Worm (Caenorhabditis elegans) whole organism, L3 larva: Measurements from ENCODE around the gene C08F11.17.

Experiments
- R02D3.7 ChIP-seq: fragments of 150-350 bp; optimal IDR thresholded peaks from 2 replicates; lab custom pipeline; 2014; ENCODE audit warnings: missing biosample characterization, missing genetic modification characterization
- ZK546.5 ChIP-seq: sonication (generic microtip); optimal IDR thresholded peaks from 2 replicates; lab custom pipeline; 2017; ENCODE audit warnings: missing biosample characterization, missing genetic modification characterization
- ama-1 ChIP-seq: fragments of 150-350 bp; optimal IDR thresholded peaks from 2 replicates; lab custom pipeline; 2018
- ceh-28 ChIP-seq: fragments of 150-350 bp; optimal IDR thresholded peaks from 2 replicates; lab custom pipeline; 2014; ENCODE audit warnings: missing biosample characterization, missing genetic modification reagents, missing genetic modification characterization
- ceh-82 ChIP-seq: fragments of 150-350 bp; optimal IDR thresholded peaks from 2 replicates; lab custom pipeline; 2014; ENCODE audit warnings: missing biosample characterization, missing genetic modification characterization
- daf-12 ChIP-seq: fragments of 150-350 bp; optimal IDR thresholded peaks from 2 replicates; lab custom pipeline; 2014; ENCODE audit warnings: missing biosample characterization, missing genetic modification reagents, missing genetic modification characterization
- egl-27 ChIP-seq: sonication (generic microtip); optimal IDR thresholded peaks from 4 replicates; lab custom pipeline; 2017; ENCODE audit warnings: missing biosample characterization, missing genetic modification reagents, missing genetic modification characterization
- elt-1 ChIP-seq: fragments of 150-350 bp; optimal IDR thresholded peaks from 2 replicates; lab custom pipeline; 2014; ENCODE audit warnings: missing biosample characterization, missing genetic modification characterization
- elt-3 ChIP-seq, 3 experiments: fragments of 150-350 bp in 1 of 3; sonication (generic microtip) in 2 of 3; optimal IDR thresholded peaks; 2 replicates in 2 of 3; 4 replicates in 1 of 3; lab custom pipeline; 2014 to 2017; ENCODE audit warnings: missing biosample characterization in 3 of 3, missing genetic modification characterization in 3 of 3
- eor-1 ChIP-seq, 2 experiments: fragments of 150-350 bp; optimal IDR thresholded peaks; 2 replicates each; lab custom pipeline; 2014 to 2018; ENCODE audit warnings: missing biosample characterization in 2 of 2, missing genetic modification characterization in 2 of 2
- fkh-2 ChIP-seq: fragments of 150-350 bp; optimal IDR thresholded peaks from 2 replicates; lab custom pipeline; 2014; ENCODE audit warnings: missing biosample characterization, missing genetic modification reagents, missing genetic modification characterization
- fos-1 ChIP-seq: fragments of 150-350 bp; optimal IDR thresholded peaks from 2 replicates; lab custom pipeline; 2014; ENCODE audit warnings: missing biosample characterization, missing genetic modification characterization
- hmg-11 ChIP-seq: sonication (generic microtip); optimal IDR thresholded peaks from 2 replicates; lab custom pipeline; 2016; ENCODE audit warnings: missing genetic modification characterization, missing compliant biosample characterization
- jun-1 ChIP-seq: fragments of 150-350 bp; optimal IDR thresholded peaks from 2 replicates; lab custom pipeline; 2014; ENCODE audit warnings: missing biosample characterization, missing genetic modification reagents, missing genetic modification characterization
- lin-15B ChIP-seq: fragments of 150-350 bp; optimal IDR thresholded peaks from 2 replicates; lab custom pipeline; 2014; ENCODE audit warnings: missing biosample characterization, missing genetic modification characterization
- lin-39 ChIP-seq: fragments of 150-350 bp; optimal IDR thresholded peaks from 2 replicates; lab custom pipeline; 2018; ENCODE audit warnings: missing biosample characterization, missing genetic modification reagents, missing genetic modification characterization
- lsy-12 ChIP-seq: sonication (generic microtip); optimal IDR thresholded peaks from 2 replicates; lab custom pipeline; 2016; ENCODE audit warnings: mild to moderate bottlenecking, missing genetic modification characterization, missing compliant biosample characterization
- mdl-1 ChIP-seq: fragments of 150-350 bp; optimal IDR thresholded peaks from 2 replicates; lab custom pipeline; 2014; ENCODE audit warnings: missing biosample characterization, missing genetic modification characterization
- mml-1 ChIP-seq: fragments of 150-350 bp; sonication (generic microtip); optimal IDR thresholded peaks from 3 replicates; lab custom pipeline; 2014; ENCODE audit warnings: missing biosample characterization, missing genetic modification characterization
- nfya-1 ChIP-seq: sonication (generic microtip); optimal IDR thresholded peaks from 2 replicates; lab custom pipeline; 2017; ENCODE audit warnings: missing genetic modification characterization, mild to moderate bottlenecking, missing compliant biosample characterization, antibody characterized with exemption, moderate library complexity; ENCODE audit not compliant: insufficient read depth
- nhr-12 ChIP-seq: fragments of 150-350 bp; optimal IDR thresholded peaks from 2 replicates; lab custom pipeline; 2014; ENCODE audit warnings: missing biosample characterization, missing genetic modification characterization
- nhr-23 ChIP-seq: fragments of 150-350 bp; optimal IDR thresholded peaks from 2 replicates; lab custom pipeline; 2014; ENCODE audit warnings: missing biosample characterization, missing genetic modification reagents, missing genetic modification characterization
- nhr-237 ChIP-seq: fragments of 150-350 bp; optimal IDR thresholded peaks from 2 replicates; lab custom pipeline; 2014; ENCODE audit warnings: missing biosample characterization, missing genetic modification characterization
- nhr-25 ChIP-seq: sonication (generic microtip); optimal IDR thresholded peaks from 2 replicates; lab custom pipeline; 2017; ENCODE audit warnings: missing biosample characterization, missing genetic modification characterization
- nhr-28 ChIP-seq: fragments of 150-350 bp; optimal IDR thresholded peaks from 2 replicates; lab custom pipeline; 2014; ENCODE audit warnings: missing biosample characterization, missing genetic modification characterization
- nhr-43 ChIP-seq: sonication (generic microtip); optimal IDR thresholded peaks from 2 replicates; lab custom pipeline; 2016; ENCODE audit warnings: mild to moderate bottlenecking, missing genetic modification characterization, missing compliant biosample characterization; ENCODE audit not compliant: poor library complexity, severe bottlenecking
- nhr-67 ChIP-seq: fragments of 150-350 bp; optimal IDR thresholded peaks from 2 replicates; lab custom pipeline; 2014; ENCODE audit warnings: missing biosample characterization, missing genetic modification characterization
- nhr-76 ChIP-seq: fragments of 150-350 bp; sonication (generic microtip); optimal IDR thresholded peaks from 5 replicates; lab custom pipeline; 2014; ENCODE audit warnings: missing biosample characterization, missing genetic modification characterization
- nhr-77 ChIP-seq: fragments of 150-350 bp; optimal IDR thresholded peaks from 2 replicates; lab custom pipeline; 2014; ENCODE audit warnings: missing biosample characterization, missing genetic modification characterization
- pha-4 ChIP-seq: fragments of 150-350 bp; optimal IDR thresholded peaks from 2 replicates; lab custom pipeline; 2014; ENCODE audit warnings: missing biosample characterization, missing genetic modification reagents, missing genetic modification characterization
- pqm-1 ChIP-seq: fragments of 150-350 bp; optimal IDR thresholded peaks from 2 replicates; lab custom pipeline; 2017; ENCODE audit warnings: missing biosample characterization, missing genetic modification characterization, inconsistent platforms
- sea-2 ChIP-seq: fragments of 150-350 bp; sonication (generic microtip); optimal IDR thresholded peaks from 4 replicates; lab custom pipeline; 2014; ENCODE audit warnings: missing biosample characterization, missing genetic modification reagents, missing genetic modification characterization
- skn-1 ChIP-seq: fragments of 150-350 bp; optimal IDR thresholded peaks from 2 replicates; lab custom pipeline; 2014; ENCODE audit warnings: missing biosample characterization, missing genetic modification characterization
- snpc-4 ChIP-seq: fragments of 150-350 bp; optimal IDR thresholded peaks from 2 replicates; lab custom pipeline; 2014; ENCODE audit warnings: missing biosample characterization, missing genetic modification characterization
- tbx-2 ChIP-seq: sonication (generic microtip); optimal IDR thresholded peaks from 2 replicates; lab custom pipeline; 2016; ENCODE audit warnings: mild to moderate bottlenecking, missing genetic modification characterization, missing compliant biosample characterization
- unc-62 ChIP-seq: fragments of 150-350 bp; sonication (generic microtip); optimal IDR thresholded peaks from 4 replicates; lab custom pipeline; 2014; ENCODE audit warnings: missing biosample characterization, missing genetic modification reagents, missing genetic modification characterization

C08F11.17 gene

ce11 chrIV:13686965-13687425 lies 36.9 kb upstream of the C08F11.17 start, which contains the start of gene nyn-1:
nyn-1 (minus strand) TSS chrIV:13687015.
- TF ChIP-seq R02D3.7 (tag; lab: Kevin White, UChicago), result peak; percentile 32
- no peak for TF ChIP-seq skn-1
- TF ChIP-seq, all 47 proteins: peak for 1

ce11 chrIV:13684827-13685226 lies 34.7 kb upstream of the C08F11.17 start:
- TF ChIP-seq ZK546.5 (no peak), elt-1 (no peak), jun-1 (tag; lab: Kevin White, UChicago) (no peak), daf-12 (tag; lab: Kevin White, UChicago) (no peak), nfya-1 (no peak), R02D3.7 (tag; lab: Kevin White, UChicago) (no peak), nhr-28 (no peak), lin-15B (tag; lab: Kevin White, UChicago) (no peak), fkh-2 (tag; lab: Kevin White, UChicago) (no peak), sea-2 (GFP tag; lab: Kevin White, UChicago) (no peak), hmg-11 (tag; lab: Kevin White, UChicago) (no peak)

DNA sequence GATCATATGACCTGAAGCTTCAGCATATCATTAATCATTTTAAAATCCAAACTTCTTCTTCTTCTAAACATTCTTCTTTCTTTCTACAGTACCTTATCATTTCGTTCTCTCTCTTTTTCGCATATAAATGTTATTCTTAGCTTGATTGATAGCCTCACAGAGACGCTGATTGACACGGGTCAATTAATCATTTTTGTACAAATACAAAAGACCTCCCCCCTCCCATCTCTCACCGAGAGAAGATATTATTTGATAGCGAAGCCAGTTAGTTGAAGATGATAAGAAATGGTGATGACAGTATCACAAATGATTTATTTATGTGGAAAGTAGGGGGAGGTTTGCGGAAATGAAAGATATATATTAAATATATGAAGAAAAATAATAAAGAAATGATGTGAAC lies 32.6 kb upstream of the C08F11.17 start:
- TF ChIP-seq sea-2 (GFP tag; lab: Kevin White, UChicago), result no peak
- TF ChIP-seq unc-62, result peak; percentile 94
- TF ChIP-seq nfya-1, result peak; percentile 40
- no peak for TF ChIP-seq ama-1 (lab: Kevin White, UChicago)
- no peak for TF ChIP-seq nhr-12 (tag; lab: Kevin White, UChicago)
- TF ChIP-seq snpc-4 (tag; lab: Kevin White, UChicago), result no peak
- TF ChIP-seq fkh-2 (tag; lab: Kevin White, UChicago), result no peak
- peak; percentile 93 for TF ChIP-seq nhr-23 (tag; lab: Kevin White, UChicago)
- TF ChIP-seq elt-3 (tag; optimal IDR thresholded peaks at IDR 0.05; lab: Kevin White, UChicago), result peak; percentile 38 to 95 (median 85)
- TF ChIP-seq hmg-11 (tag; lab: Kevin White, UChicago), result no peak
- no peak for TF ChIP-seq eor-1 (tag; optimal IDR thresholded peaks at IDR 0.05; lab: Kevin White, UChicago)
- TF ChIP-seq daf-12 (tag; lab: Kevin White, UChicago), result no peak
- TF ChIP-seq nhr-43 (tag; lab: Kevin White, UChicago), result peak; percentile 86
- peak; percentile 13 for TF ChIP-seq ceh-28 (tag; lab: Kevin White, UChicago)
- no peak for TF ChIP-seq nhr-237 (tag; lab: Kevin White, UChicago)
- no peak for TF ChIP-seq pha-4 (tag; lab: Kevin White, UChicago)
- TF ChIP-seq lin-39 (tag; lab: Kevin White, UChicago), result peak; percentile 19
- TF ChIP-seq nhr-25 (tag; lab: Kevin White, UChicago), result peak; percentile 79
- no peak for TF ChIP-seq tbx-2 (tag; lab: Kevin White, UChicago)
- TF ChIP-seq nhr-28, result no peak
- no peak for TF ChIP-seq lsy-12 (tag; lab: Kevin White, UChicago)
- no peak for TF ChIP-seq nhr-76 (tag; lab: Kevin White, UChicago)
- no peak for TF ChIP-seq nhr-67

DNA sequence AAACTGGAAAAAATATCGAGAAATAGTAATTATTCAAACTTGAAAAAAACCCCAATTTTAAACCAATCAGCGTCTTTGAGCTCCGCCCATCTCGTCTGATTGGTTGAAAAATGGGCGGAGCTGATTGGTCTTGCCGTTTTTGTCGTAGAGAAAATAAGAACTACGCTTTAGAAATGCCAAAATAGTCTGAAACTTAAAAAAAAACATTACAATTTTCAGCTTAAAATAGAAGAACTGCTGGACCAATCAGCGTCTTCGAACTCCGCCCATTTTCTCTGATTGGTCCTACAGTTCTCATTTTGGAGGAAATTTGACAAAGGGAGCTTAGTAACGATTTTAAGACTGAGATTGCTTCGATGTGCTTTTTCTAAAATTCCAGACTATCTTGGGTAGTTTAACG lies 29.4 kb upstream of the C08F11.17 start:
- TF ChIP-seq nfya-1 (peak; percentile 93), nhr-23 (tag; lab: Kevin White, UChicago) (no peak), mdl-1 (no peak)

ce11 chrIV:13678649-13679048 lies 28.5 kb upstream of the C08F11.17 start, which contains the start of gene srlf-26:
srlf-26 (plus strand) TSS chrIV:13678949.
- no peak for TF ChIP-seq unc-62
- TF ChIP-seq nfya-1, result no peak
- TF ChIP-seq egl-27, result no peak
- TF ChIP-seq fos-1 (tag; lab: Kevin White, UChicago), result no peak
- TF ChIP-seq mdl-1, result no peak

ce11 chrIV:13673504-13673903 lies 23.4 kb upstream of the C08F11.17 start, which contains the start of gene oac-48:
oac-48 (plus strand) TSS chrIV:13673804.
- no peak for TF ChIP-seq nfya-1
- no peak for TF ChIP-seq pqm-1
- no peak for TF ChIP-seq unc-62
- TF ChIP-seq ceh-28 (tag; lab: Kevin White, UChicago), result no peak
- TF ChIP-seq lin-15B (tag; lab: Kevin White, UChicago), result no peak
- no peak for TF ChIP-seq nhr-43 (tag; lab: Kevin White, UChicago)
- TF ChIP-seq lin-39 (tag; lab: Kevin White, UChicago), result no peak
- TF ChIP-seq nhr-76 (tag; lab: Kevin White, UChicago), result no peak
- TF ChIP-seq nhr-77, result no peak
- TF ChIP-seq pha-4 (tag; lab: Kevin White, UChicago), result no peak
- no peak for TF ChIP-seq mml-1 (tag; lab: Kevin White, UChicago)
- no peak for TF ChIP-seq ceh-82 (tag; lab: Kevin White, UChicago)
- no peak for TF ChIP-seq nhr-12 (tag; lab: Kevin White, UChicago)
- TF ChIP-seq, all 47 proteins: peak for 0
